Worm (Caenorhabditis elegans): ENCODE data around the gene C18D11.6.

The C18D11.6 gene

DNA sequence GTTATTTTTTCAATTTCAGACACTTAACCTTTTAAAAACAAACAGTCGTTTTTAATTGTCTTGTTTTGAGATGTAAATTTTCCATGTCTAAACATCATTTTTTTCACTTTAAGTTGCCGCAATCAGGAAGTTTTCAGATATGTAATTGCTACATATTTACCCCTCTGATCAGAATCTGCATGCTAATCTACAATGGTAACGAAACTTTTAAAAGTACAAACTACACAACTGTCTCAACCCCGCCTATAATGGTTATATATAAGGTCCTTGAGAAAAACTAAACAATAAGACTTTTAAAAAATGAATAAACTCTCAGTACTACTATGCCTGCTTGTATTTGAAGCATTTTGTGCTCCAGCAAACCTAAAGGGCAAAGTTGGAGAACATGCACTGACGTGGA is 1.5 kb upstream of the C18D11.6 start, which contains the start of gene C18D11.9:
Gene C18D11.9 (plus strand): TSS at position 301 of the 400 bp plus-strand sequence.
- no peak for TF ChIP-seq nhr-23 (tag; optimal IDR thresholded peaks at IDR 0.05)
- TF ChIP-seq mdl-1 (tag; optimal IDR thresholded peaks at IDR 0.05) = no peak
- no peak for TF ChIP-seq ztf-11 (tag; optimal IDR thresholded peaks at IDR 0.05)
- no peak for TF ChIP-seq sma-3 (GFP tag; optimal IDR thresholded peaks at IDR 0.05)
- TF ChIP-seq mbf-1 (tag; optimal IDR thresholded peaks at IDR 0.05) = no peak
- no peak for TF ChIP-seq nhr-77 (tag; optimal IDR thresholded peaks at IDR 0.05)
- TF ChIP-seq unc-39 (tag; optimal IDR thresholded peaks at IDR 0.05) = no peak
- no peak for TF ChIP-seq nhr-237 (tag; optimal IDR thresholded peaks at IDR 0.05)
- no peak for TF ChIP-seq blmp-1 (tag; optimal IDR thresholded peaks at IDR 0.05; ENCODE audit: insufficient read depth)
- TF ChIP-seq ztf-1 (GFP tag; conservative IDR thresholded peaks at IDR 0.05) = no peak
- TF ChIP-seq lin-13 (GFP tag; optimal IDR thresholded peaks at IDR 0.05) = no peak
- no peak for TF ChIP-seq nhr-11 (tag; optimal IDR thresholded peaks at IDR 0.05)
- no peak for TF ChIP-seq lin-11 (tag; optimal IDR thresholded peaks at IDR 0.05)

DNA sequence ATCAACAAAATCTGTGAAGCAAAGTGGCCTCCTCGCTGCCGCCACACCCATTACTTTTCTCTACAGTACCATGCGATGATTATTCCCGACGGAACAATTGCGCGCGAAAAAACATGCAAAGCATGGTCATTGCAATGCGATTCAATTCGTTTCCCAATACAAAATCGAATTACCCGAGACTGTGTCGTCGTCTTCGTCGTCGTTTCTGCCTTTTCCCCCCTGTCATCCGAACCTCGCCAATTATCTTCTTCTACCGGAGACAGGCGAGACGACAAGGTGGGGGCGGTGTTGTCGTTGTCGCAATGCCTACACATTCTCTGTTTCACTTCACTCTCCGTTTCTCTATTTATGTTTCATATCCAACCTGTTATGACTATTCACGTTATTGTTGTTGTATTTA is 1.5 kb downstream of the C18D11.6 start:
- TF ChIP-seq fos-1 (tag; optimal IDR thresholded peaks at IDR 0.05) (peak; percentile 6), nhr-129 (tag; optimal IDR thresholded peaks at IDR 0.05) (peak; percentile 40), Y55F3AM.14 (GFP tag; optimal IDR thresholded peaks at IDR 0.05) (no peak), zag-1 (tag; optimal IDR thresholded peaks at IDR 0.05) (no peak), sma-3 (GFP tag; optimal IDR thresholded peaks at IDR 0.05) (peak; percentile 39), lin-13 (GFP tag; optimal IDR thresholded peaks at IDR 0.05) (no peak), lin-39 (tag; optimal IDR thresholded peaks at IDR 0.05) (no peak), aly-2 (tag; optimal IDR thresholded peaks at IDR 0.05) (no peak), lin-11 (tag; optimal IDR thresholded peaks at IDR 0.05) (no peak), ztf-4 (tag; optimal IDR thresholded peaks at IDR 0.05) (no peak), nhr-25 (tag; optimal IDR thresholded peaks at IDR 0.05) (peak; percentile 56), sma-9 (GFP tag; optimal IDR thresholded peaks at IDR 0.05) (peak; percentile 5), sma-9 (tag; optimal IDR thresholded peaks at IDR 0.05) (no peak), elt-1 (tag; optimal IDR thresholded peaks at IDR 0.05) (no peak), nhr-21 (tag; optimal IDR thresholded peaks at IDR 0.05) (peak; percentile 42), R02D3.7 (tag; optimal IDR thresholded peaks at IDR 0.05) (no peak), ZK546.5 (tag; optimal IDR thresholded peaks at IDR 0.05) (no peak), nhr-10 (tag; optimal IDR thresholded peaks at IDR 0.05) (no peak), lsy-2 (tag; optimal IDR thresholded peaks at IDR 0.05) (peak in 1 of 2 experiments; percentile 32), F13H6.1 (tag; optimal IDR thresholded peaks at IDR 0.05) (no peak)

DNA sequence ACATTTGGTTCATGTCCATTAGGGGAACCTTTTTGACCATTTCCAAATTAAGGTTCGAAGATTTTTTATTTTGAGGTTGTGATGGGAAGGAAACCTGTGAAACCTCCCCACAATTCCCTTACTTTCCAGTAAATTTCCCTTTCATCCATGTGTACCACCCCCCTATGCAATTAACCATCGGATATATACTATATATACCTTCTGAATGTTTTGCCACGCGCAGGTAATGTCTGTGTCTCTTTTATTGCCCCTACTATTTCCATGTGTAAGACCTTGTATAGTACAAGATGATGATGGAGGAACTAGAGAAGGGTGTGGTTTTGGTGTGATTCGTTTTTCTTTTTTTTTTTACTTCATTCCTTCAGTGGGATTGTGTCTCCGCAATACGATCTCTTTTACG is 4.3 kb downstream of the C18D11.6 start:
- no peak for TF ChIP-seq alr-1 (tag; optimal IDR thresholded peaks at IDR 0.05)
- TF ChIP-seq egl-27 (tag; optimal IDR thresholded peaks at IDR 0.05) = no peak
- TF ChIP-seq mab-5 (tag; optimal IDR thresholded peaks at IDR 0.05) = no peak
- TF ChIP-seq snpc-4 (tag; optimal IDR thresholded peaks at IDR 0.05) = no peak
- no peak for TF ChIP-seq crh-2 (tag; optimal IDR thresholded peaks at IDR 0.05)
- TF ChIP-seq ama-1 (optimal IDR thresholded peaks at IDR 0.05) = no peak
- peak; percentile 22 for TF ChIP-seq nhr-6 (tag; optimal IDR thresholded peaks at IDR 0.05)
- TF ChIP-seq R02D3.7 (tag; optimal IDR thresholded peaks at IDR 0.05) = no peak
- no peak for TF ChIP-seq nhr-11 (tag; optimal IDR thresholded peaks at IDR 0.05)
- no peak for TF ChIP-seq ztf-1 (GFP tag; conservative IDR thresholded peaks at IDR 0.05)
- peak; percentile 45 for TF ChIP-seq sma-9 (GFP tag; optimal IDR thresholded peaks at IDR 0.05)
- TF ChIP-seq sma-9 (tag; optimal IDR thresholded peaks at IDR 0.05) = no peak
- no peak for TF ChIP-seq F13H6.1 (tag; optimal IDR thresholded peaks at IDR 0.05)
- no peak for TF ChIP-seq lin-11 (tag; optimal IDR thresholded peaks at IDR 0.05)
- TF ChIP-seq nhr-129 (tag; optimal IDR thresholded peaks at IDR 0.05) = no peak
- peak; percentile 39 for TF ChIP-seq nhr-25 (tag; optimal IDR thresholded peaks at IDR 0.05)
- TF ChIP-seq lin-39 (tag; optimal IDR thresholded peaks at IDR 0.05) = no peak
- peak; percentile 37 for TF ChIP-seq sma-3 (GFP tag; optimal IDR thresholded peaks at IDR 0.05)
- TF ChIP-seq C34F6.9 (tag; optimal IDR thresholded peaks at IDR 0.05) = no peak
- TF ChIP-seq nhr-237 (tag; optimal IDR thresholded peaks at IDR 0.05) = no peak
- TF ChIP-seq nhr-10 (tag; optimal IDR thresholded peaks at IDR 0.05) = no peak
- TF ChIP-seq gmeb-1 (tag; optimal IDR thresholded peaks at IDR 0.05) = no peak
- peak; percentile 64 for TF ChIP-seq sem-4 (tag; optimal IDR thresholded peaks at IDR 0.05)
- TF ChIP-seq dmd-4 (tag; optimal IDR thresholded peaks at IDR 0.05) = no peak
- no peak for TF ChIP-seq unc-55 (GFP tag; optimal IDR thresholded peaks at IDR 0.05)
- no peak for TF ChIP-seq ceh-16 (tag; optimal IDR thresholded peaks at IDR 0.05)
- TF ChIP-seq blmp-1 (tag; optimal IDR thresholded peaks at IDR 0.05; ENCODE audit: insufficient read depth) = peak; percentile 61
- no peak for TF ChIP-seq skn-1 (tag; optimal IDR thresholded peaks at IDR 0.05)

Measured in whole organism, L2 larva.